Fruit fly (Drosophila melanogaster) whole organism, pupa: ENCODE results near the gene Dd.
A peak's percentile ranks its signal among the peaks of the same experiment; 100 is the strongest.

Source experiments
- CG10348 ChIP-seq: fragments of 200-800 bp; sonication (Bioruptor generic); IDR thresholded peaks from 2 replicates; pipeline ENCODE4 v1.3.6; 2022; ENCODE audit warnings: missing biosample characterization, missing genetic modification characterization
- CG12605 ChIP-seq: fragments of 200-800 bp; sonication (Bioruptor generic); IDR thresholded peaks from 2 replicates; pipeline ENCODE4 v1.3.6; 2022; ENCODE audit warnings: missing biosample characterization, missing genetic modification characterization
- CG13204 ChIP-seq: fragments of 200-800 bp; sonication (Bioruptor generic); optimal IDR thresholded peaks from 2 replicates; lab custom pipeline; 2018; ENCODE audit warnings: missing biosample characterization, mild to moderate bottlenecking, missing genetic modification characterization, moderate library complexity
- CG14655 ChIP-seq: fragments of 200-800 bp; sonication (Bioruptor generic); optimal IDR thresholded peaks from 3 replicates; lab custom pipeline; 2017; ENCODE audit warnings: mild to moderate bottlenecking, missing biosample characterization, missing genetic modification reagents, missing genetic modification characterization
- CG15710 ChIP-seq: fragments of 200-800 bp; sonication (Bioruptor generic); optimal IDR thresholded peaks from 2 replicates; lab custom pipeline; 2018; ENCODE audit warnings: missing biosample characterization, mild to moderate bottlenecking, missing genetic modification characterization, moderate library complexity
- CG17806 ChIP-seq: fragments of 200-800 bp; sonication (Bioruptor generic); optimal IDR thresholded peaks from 2 replicates; lab custom pipeline; 2018; ENCODE audit warnings: missing biosample characterization, mild to moderate bottlenecking, missing genetic modification characterization, moderate library complexity
- CG32121 ChIP-seq: fragments of 200-800 bp; sonication (Bioruptor generic); IDR thresholded peaks from 2 replicates; pipeline ENCODE4 v1.3.6; 2022; ENCODE audit warnings: missing biosample characterization, missing genetic modification characterization
- CG34367 ChIP-seq: fragments of 200-800 bp; sonication (Bioruptor generic); optimal IDR thresholded peaks from 2 replicates; lab custom pipeline; 2018; ENCODE audit warnings: missing biosample characterization, mild to moderate bottlenecking, missing genetic modification characterization
- CG4496 ChIP-seq: fragments of 200-800 bp; sonication (Bioruptor generic); IDR thresholded peaks from 3 replicates; pipeline ENCODE4 v1.3.6; 2022; ENCODE audit warnings: missing biosample characterization, missing genetic modification characterization
- CG8159 ChIP-seq: fragments of 200-800 bp; sonication (Bioruptor generic); optimal IDR thresholded peaks from 3 replicates; lab custom pipeline; 2018; ENCODE audit warnings: missing biosample characterization, mild to moderate bottlenecking, missing genetic modification characterization, moderate library complexity
- CG8301 ChIP-seq: fragments of 200-800 bp; sonication (Bioruptor generic); optimal IDR thresholded peaks from 2 replicates; lab custom pipeline; 2018; ENCODE audit warnings: missing biosample characterization, mild to moderate bottlenecking, missing genetic modification characterization
- CG9948 ChIP-seq: fragments of 200-800 bp; sonication (Bioruptor generic); optimal IDR thresholded peaks from 2 replicates; lab custom pipeline; 2018; ENCODE audit warnings: missing biosample characterization, mild to moderate bottlenecking, missing genetic modification characterization, moderate library complexity
- D1 ChIP-seq: fragments of 200-800 bp; sonication (Bioruptor generic); optimal IDR thresholded peaks from 2 replicates; lab custom pipeline; 2018; ENCODE audit warnings: missing biosample characterization, mild to moderate bottlenecking, missing genetic modification characterization, moderate library complexity
- EcR ChIP-seq: fragments of 200-800 bp; sonication (Bioruptor generic); optimal IDR thresholded peaks from 3 replicates; lab custom pipeline; 2019; ENCODE audit warnings: missing biosample characterization, missing genetic modification characterization, mild to moderate bottlenecking, moderate library complexity, missing genetic modification reagents
- Ets98B ChIP-seq: fragments of 200-800 bp; sonication (Bioruptor generic); IDR thresholded peaks from 2 replicates; pipeline ENCODE4 v1.3.6; 2022; ENCODE audit warnings: missing biosample characterization, missing genetic modification characterization
- Pif1A ChIP-seq: fragments of 200-800 bp; sonication (Bioruptor generic); optimal IDR thresholded peaks from 3 replicates; lab custom pipeline; 2016; ENCODE audit warnings: missing biosample characterization, missing genetic modification characterization
- Pif1B ChIP-seq: fragments of 200-800 bp; sonication (Bioruptor generic); optimal IDR thresholded peaks from 3 replicates; lab custom pipeline; 2016; ENCODE audit warnings: missing biosample characterization, missing genetic modification characterization
- Snoo ChIP-seq: fragments of 200-800 bp; sonication (Bioruptor generic); optimal IDR thresholded peaks from 3 replicates; lab custom pipeline; 2017; ENCODE audit warnings: missing biosample characterization, mild to moderate bottlenecking, missing genetic modification characterization, inconsistent platforms
- fd96Ca ChIP-seq: fragments of 200-800 bp; sonication (Bioruptor generic); IDR thresholded peaks from 3 replicates; pipeline ENCODE4 v1.3.6; 2022; ENCODE audit warnings: missing biosample characterization, missing genetic modification characterization
- gl ChIP-seq: fragments of 200-800 bp; sonication (Bioruptor generic); optimal IDR thresholded peaks from 2 replicates; lab custom pipeline; 2018; ENCODE audit warnings: missing biosample characterization, mild to moderate bottlenecking, missing genetic modification characterization
- rn ChIP-seq: fragments of 200-800 bp; sonication (Bioruptor generic); IDR thresholded peaks from 2 replicates; pipeline ENCODE4 v1.3.6; 2022; ENCODE audit warnings: missing biosample characterization, missing genetic modification characterization

The Dd gene

DNA sequence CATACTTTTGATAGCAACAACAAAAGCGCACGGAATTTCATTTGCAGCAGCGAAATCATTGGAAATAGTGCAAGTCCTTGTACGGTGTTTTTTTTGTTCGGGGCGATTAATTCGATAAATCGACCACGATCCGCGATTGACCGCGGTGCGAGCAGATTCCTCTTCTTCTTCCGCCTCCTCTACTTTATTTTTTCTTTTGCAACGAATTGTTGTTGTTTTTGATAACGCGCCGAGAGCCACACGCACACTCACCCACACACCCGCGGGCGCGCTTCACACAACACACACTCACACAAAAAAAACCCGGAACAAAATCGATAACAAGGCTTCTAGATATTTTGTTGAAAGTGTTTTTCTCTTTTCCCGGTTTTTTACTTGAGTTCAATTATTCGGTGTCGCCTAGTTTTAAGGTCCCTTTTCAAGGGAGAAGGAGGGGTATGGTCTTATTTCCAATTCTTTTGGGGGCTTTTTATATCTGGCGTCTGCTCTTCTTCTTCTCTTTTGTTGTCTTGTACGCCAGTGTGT is 576 bp downstream of the Dd start:
- TF ChIP-seq CG32121 (GFP tag; lab: Robert Waterston, UW) (0 out of 2 replicates have a peak, but pooled peaks have one; percentile 18), D1 (tag; lab: Kevin White, UChicago) (no peak), gl (tag; lab: Kevin White, UChicago) (peak; percentile 33), Ets98B (GFP tag; lab: Robert Waterston, UW) (0 out of 2 replicates have a peak, but pooled peaks have one; percentile 6), CG4496 (GFP tag; lab: Robert Waterston, UW) (peak; percentile 61; the same call in 2 of the 3 replicates)

DNA sequence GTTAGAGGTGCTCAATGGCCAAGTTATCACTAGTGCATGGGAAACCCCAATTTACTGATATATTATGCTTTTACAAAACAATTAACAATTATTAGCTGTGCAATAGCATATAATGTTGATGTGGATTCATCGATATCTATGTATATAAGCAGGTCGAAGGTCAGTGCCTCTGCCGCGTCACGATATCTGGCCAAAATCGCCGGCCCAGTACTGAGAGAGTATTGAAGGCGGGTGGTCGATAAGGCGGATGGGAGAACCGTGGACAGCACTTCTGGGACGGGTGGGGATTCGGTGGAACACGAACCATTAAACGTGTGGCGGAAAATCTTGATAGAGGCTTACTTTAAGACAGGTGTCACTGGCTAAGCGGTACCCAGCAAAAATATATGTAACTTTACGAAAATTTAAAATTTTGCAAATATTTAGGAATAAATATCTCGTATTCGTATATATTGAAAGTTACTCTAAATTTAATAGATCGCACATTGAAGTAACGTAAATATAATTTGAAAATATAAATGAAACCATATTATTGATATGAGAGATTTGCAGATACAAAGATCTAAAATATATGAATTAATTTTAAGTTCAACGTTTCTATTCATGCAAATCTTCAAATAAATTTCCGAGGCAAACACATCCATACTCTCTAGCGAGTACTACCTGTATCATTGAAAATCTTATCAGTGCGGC is 1.4 kb downstream of the Dd start:
- TF ChIP-seq CG4496 (GFP tag; lab: Robert Waterston, UW), result no peak
- no peak for TF ChIP-seq Snoo (tag; lab: Kevin White, UChicago)
- no peak for TF ChIP-seq CG15710 (tag; lab: Kevin White, UChicago)
- peak; percentile 14 for TF ChIP-seq Pif1A (GFP tag; lab: Kevin White, UChicago)
- no peak for TF ChIP-seq CG34367
- TF ChIP-seq Ets98B (GFP tag; lab: Robert Waterston, UW), result no peak
- TF ChIP-seq CG17806 (tag; lab: Kevin White, UChicago), result peak; percentile 18
- TF ChIP-seq CG8301 (tag; lab: Kevin White, UChicago), result peak; percentile 29
- no peak for TF ChIP-seq CG13204 (GFP tag; lab: Kevin White, UChicago)
- no peak for TF ChIP-seq D1 (tag; lab: Kevin White, UChicago)
- TF ChIP-seq CG10348 (GFP tag; lab: Robert Waterston, UW), result no peak
- no peak for TF ChIP-seq CG14655
- peak; percentile 62 for TF ChIP-seq CG8159 (tag; lab: Kevin White, UChicago)

DNA sequence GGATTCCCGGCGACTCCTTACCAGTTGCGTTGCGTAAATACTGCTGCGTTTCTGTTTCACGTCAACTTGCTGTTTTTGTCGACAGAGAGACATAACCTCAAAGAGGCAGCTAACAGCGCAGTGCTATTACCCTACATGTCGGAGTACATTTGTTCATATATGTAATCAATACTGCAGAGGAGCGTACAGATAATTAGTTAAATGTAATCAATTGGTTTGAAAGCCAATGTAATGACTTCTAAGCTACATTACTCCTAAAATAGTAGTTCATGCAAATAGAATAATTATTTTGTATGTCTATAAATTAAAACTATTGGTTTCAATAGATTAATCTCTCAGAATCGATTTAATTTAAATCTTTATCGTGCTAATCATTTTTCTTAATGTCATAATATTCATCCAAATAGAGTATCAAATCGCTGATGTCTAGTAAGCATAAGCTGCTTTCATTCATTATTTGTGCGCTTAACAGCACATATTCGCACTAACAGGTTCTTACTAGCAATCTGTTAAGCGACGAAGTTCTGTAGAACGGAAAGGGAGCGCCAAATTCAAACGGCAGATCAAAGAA is 4.5 kb downstream of the Dd start, which contains the start of the genes SLIRP1 and anox:
SLIRP1 (minus strand) TSS at position 95 of the 571 bp plus-strand sequence.
anox (minus strand) TSS at position 95 of the 571 bp plus-strand sequence.
- TF ChIP-seq CG13204 (GFP tag; lab: Kevin White, UChicago) (no peak), CG8159 (tag; lab: Kevin White, UChicago) (peak; percentile 93), CG12605 (peak; percentile 32; the same call in 1 of the 2 replicates), CG32121 (GFP tag; lab: Robert Waterston, UW) (peak; percentile 75), Ets98B (GFP tag; lab: Robert Waterston, UW) (peak; percentile 55), CG10348 (GFP tag; lab: Robert Waterston, UW) (no peak), D1 (tag; lab: Kevin White, UChicago) (peak; percentile 87), CG8301 (tag; lab: Kevin White, UChicago) (peak; percentile 89), CG15710 (tag; lab: Kevin White, UChicago) (peak; percentile 91), CG17806 (tag; lab: Kevin White, UChicago) (peak; percentile 83), CG9948 (tag; lab: Kevin White, UChicago) (peak; percentile 90), Pif1A (GFP tag; lab: Kevin White, UChicago) (peak; percentile 82), Pif1B (peak; percentile 67), gl (tag; lab: Kevin White, UChicago) (peak; percentile 70), rn (0 out of 2 replicates have a peak, but pooled peaks have one; percentile 26), CG14655 (peak; percentile 92), CG34367 (peak; percentile 86), Snoo (tag; lab: Kevin White, UChicago) (peak; percentile 88), EcR (GFP tag; lab: Kevin White, UChicago) (peak; percentile 12), fd96Ca (GFP tag; lab: Robert Waterston, UW) (no peak), CG4496 (GFP tag; lab: Robert Waterston, UW) (peak; percentile 81)
- TF ChIP-seq, all 21 proteins: peak for 18

DNA sequence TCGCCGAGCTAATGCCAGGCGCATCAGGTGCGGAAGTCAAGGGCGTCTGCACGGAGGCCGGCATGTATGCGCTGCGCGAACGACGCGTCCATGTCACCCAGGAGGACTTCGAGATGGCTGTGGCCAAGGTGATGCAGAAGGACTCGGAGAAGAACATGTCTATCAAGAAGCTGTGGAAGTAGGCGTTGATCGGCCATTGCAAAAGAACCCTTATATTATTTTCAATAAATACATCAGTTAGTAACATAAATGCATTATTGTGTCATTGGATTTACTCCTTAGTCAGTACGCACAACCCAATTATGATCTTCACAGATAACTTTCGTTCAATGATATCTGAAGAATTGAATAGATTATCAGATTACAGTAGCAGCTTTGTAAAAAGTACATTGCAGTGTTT is 6.4 kb downstream of the Dd start, which contains the start of gene CG1801:
CG1801 (minus strand) TSS at position 101 of the 400 bp plus-strand sequence.
- TF ChIP-seq CG14655 (no peak), CG17806 (tag; lab: Kevin White, UChicago) (no peak), CG12605 (no peak), CG34367 (no peak), gl (tag; lab: Kevin White, UChicago) (no peak), CG10348 (GFP tag; lab: Robert Waterston, UW) (no peak), CG4496 (GFP tag; lab: Robert Waterston, UW) (no peak), CG13204 (GFP tag; lab: Kevin White, UChicago) (no peak), Snoo (tag; lab: Kevin White, UChicago) (no peak), D1 (tag; lab: Kevin White, UChicago) (no peak), CG32121 (GFP tag; lab: Robert Waterston, UW) (no peak), Pif1A (GFP tag; lab: Kevin White, UChicago) (no peak), EcR (GFP tag; lab: Kevin White, UChicago) (no peak), CG8159 (tag; lab: Kevin White, UChicago) (no peak), CG8301 (tag; lab: Kevin White, UChicago) (no peak), CG15710 (tag; lab: Kevin White, UChicago) (no peak), rn (no peak), Ets98B (GFP tag; lab: Robert Waterston, UW) (no peak), Pif1B (no peak)

DNA sequence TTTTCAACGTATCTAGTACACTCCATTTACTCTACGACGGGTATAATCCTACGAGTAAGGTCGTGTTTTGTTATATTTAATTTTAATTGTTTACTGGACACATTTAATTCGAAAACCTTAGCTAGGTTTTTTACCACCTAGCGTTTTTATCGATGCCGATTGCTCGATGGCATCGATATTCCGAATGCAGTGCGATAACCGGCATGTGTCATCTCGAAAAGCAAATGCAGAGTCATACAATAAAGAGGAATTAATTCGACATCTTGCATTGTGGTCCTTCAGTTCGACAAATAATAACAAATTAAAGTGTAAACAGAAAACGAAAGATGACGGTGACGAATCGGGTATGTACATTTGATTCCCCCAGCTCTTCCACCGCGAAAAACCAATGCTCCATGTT is 8.0 kb downstream of the Dd start, which contains the start of gene Rpt6:
Rpt6 (plus strand) TSS at position 201 of the 400 bp plus-strand sequence.
- TF ChIP-seq EcR (GFP tag; lab: Kevin White, UChicago) (no peak), CG13204 (GFP tag; lab: Kevin White, UChicago) (no peak), CG8301 (tag; lab: Kevin White, UChicago) (no peak), CG17806 (tag; lab: Kevin White, UChicago) (no peak)
